Worm (Caenorhabditis elegans): ENCODE results near the gene memi-1.
A peak's percentile ranks its signal among the peaks of the same experiment; 100 is the strongest.
"Not testable (repeated sequence)": the region's sequence is repeated elsewhere in the genome, so short reads cannot be mapped to it uniquely, and the experiment has no call there.

DNA sequence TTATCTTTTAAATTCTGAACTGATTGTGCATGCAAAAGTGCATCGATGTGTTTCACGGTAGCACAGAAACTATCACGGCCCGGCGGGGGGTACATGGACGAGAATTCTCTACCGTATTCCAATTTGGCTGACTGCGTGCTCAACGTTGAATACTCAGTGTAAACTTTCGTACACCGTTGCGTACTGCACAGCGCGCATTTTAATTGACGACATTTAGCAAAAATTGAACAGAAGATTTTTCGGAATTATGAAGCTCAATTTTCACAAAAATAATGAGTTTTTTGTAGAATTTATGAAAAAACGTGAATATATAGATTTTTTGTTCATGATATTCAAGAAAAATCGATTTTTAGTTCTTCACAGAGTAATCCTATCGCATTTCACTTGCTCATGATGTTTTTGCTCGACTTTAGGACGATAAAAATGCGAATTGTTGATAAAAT lies 34.7 kb downstream of the memi-1 start:
- not testable (repeated sequence) for TF ChIP-seq snpc-4 (GFP tag; optimal IDR thresholded peaks at IDR 0.05); unc-62 (GFP tag; optimal IDR thresholded peaks at IDR 0.05); unc-130 (GFP tag; optimal IDR thresholded peaks at IDR 0.05); pha-4 (tag; optimal IDR thresholded peaks at IDR 0.05)
- TF ChIP-seq snpc-4 (tag; optimal IDR thresholded peaks at IDR 0.05) (peak in 2 of 4 experiments; percentile 74 to 78), ztf-28 (GFP tag; IDR thresholded peaks at IDR 0.05) (peak; percentile 99), B0336.3 (GFP tag; IDR thresholded peaks at IDR 0.05) (peak; percentile 92), him-1 (tag; optimal IDR thresholded peaks at IDR 0.05) (peak; percentile 17), K11D2.4 (GFP tag; IDR thresholded peaks at IDR 0.05) (peak; percentile 100), ets-4 (GFP tag; optimal IDR thresholded peaks at IDR 0.05) (peak; percentile 23), C17E4.6 (GFP tag; IDR thresholded peaks at IDR 0.05) (peak; percentile 99), F33H1.4 (GFP tag; IDR thresholded peaks at IDR 0.05) (peak; percentile 97)

Data from whole organism, young adult.